Worm (Caenorhabditis elegans) whole organism, L4 larva: ENCODE results near the gene F58E2.2.

Experiments
- D1046.2 ChIP-seq: fragments of 200-800 bp; sonication (Bioruptor generic); IDR thresholded peaks from 2 replicates; pipeline ENCODE4 v1.3.6; 2022; ENCODE audit warnings: missing genetic modification characterization, missing compliant biosample characterization
- F26F4.8 ChIP-seq: fragments of 200-800 bp; sonication (Bioruptor generic); conservative IDR thresholded peaks from 2 replicates; pipeline ENCODE4 v1.3.6; 2022; ENCODE audit warnings: missing genetic modification characterization, missing compliant biosample characterization
- T20F7.1 ChIP-seq: fragments of 200-800 bp; sonication (Bioruptor generic); optimal IDR thresholded peaks from 2 replicates; lab custom pipeline; 2018; ENCODE audit warnings: mild to moderate bottlenecking, missing genetic modification characterization, missing compliant biosample characterization
- T26A8.4 ChIP-seq: fragments of 200-800 bp; sonication (Bioruptor generic); IDR thresholded peaks from 2 replicates; pipeline ENCODE4 v1.3.6; 2022; ENCODE audit warnings: missing genetic modification characterization, missing compliant biosample characterization
- ZK546.5 ChIP-seq, 2 experiments: sonication (generic microtip); optimal IDR thresholded peaks; 2 replicates each; lab custom pipeline; 2017; ENCODE audit warnings: missing biosample characterization in 2 of 2, missing genetic modification characterization in 2 of 2
- aha-1 ChIP-seq: fragments of 150-350 bp; peaks from one replicate; lab custom pipeline; 2014; ENCODE audit warnings: missing biosample characterization, missing genetic modification characterization
- ceh-20 ChIP-seq: fragments of 200-800 bp; sonication (Bioruptor generic); IDR thresholded peaks from 2 replicates; pipeline ENCODE4 v1.3.6; 2022; ENCODE audit warnings: missing genetic modification reagents, missing genetic modification characterization, missing compliant biosample characterization
- ceh-44 ChIP-seq: fragments of 200-800 bp; sonication (Bioruptor generic); IDR thresholded peaks from 2 replicates; pipeline ENCODE4 v1.3.6; 2022; ENCODE audit warnings: missing genetic modification reagents, missing genetic modification characterization, missing compliant biosample characterization
- ceh-82 ChIP-seq: sonication (generic microtip); optimal IDR thresholded peaks from 2 replicates; lab custom pipeline; 2017; ENCODE audit warnings: missing biosample characterization, missing genetic modification characterization
- ces-1 ChIP-seq: fragments of 150-350 bp; sonication (generic microtip); optimal IDR thresholded peaks from 4 replicates; lab custom pipeline; 2014; ENCODE audit warnings: missing biosample characterization, missing genetic modification reagents, missing genetic modification characterization
- daf-16 ChIP-seq, 3 experiments: sonication (generic microtip); optimal IDR thresholded peaks; 2 replicates each; lab custom pipeline; 2016 to 2017; ENCODE audit warnings: missing genetic modification characterization in 3 of 3, missing genetic modification reagents in 3 of 3, mild to moderate bottlenecking in 2 of 3, missing compliant biosample characterization in 2 of 3, missing biosample characterization in 1 of 3, moderate library complexity in 1 of 3
- daf-19 ChIP-seq: fragments of 200-800 bp; sonication (Bioruptor generic); conservative IDR thresholded peaks from 2 replicates; pipeline ENCODE4 v1.3.6; 2022; ENCODE audit warnings: missing genetic modification characterization, missing compliant biosample characterization
- daf-8 ChIP-seq: fragments of 200-800 bp; sonication (Bioruptor generic); IDR thresholded peaks from 2 replicates; pipeline ENCODE4 v1.3.6; 2022; ENCODE audit warnings: missing genetic modification characterization, missing compliant biosample characterization
- dmd-6 ChIP-seq: fragments of 200-800 bp; sonication (Bioruptor generic); IDR thresholded peaks from 2 replicates; pipeline ENCODE4 v1.3.6; 2022; ENCODE audit warnings: missing genetic modification reagents, missing genetic modification characterization, missing compliant biosample characterization
- dmd-8 ChIP-seq: fragments of 200-800 bp; sonication (Bioruptor generic); IDR thresholded peaks from 2 replicates; pipeline ENCODE4 v1.3.6; 2022; ENCODE audit warnings: missing genetic modification characterization, missing compliant biosample characterization
- dmd-9 ChIP-seq: fragments of 200-800 bp; sonication (Bioruptor generic); IDR thresholded peaks from 2 replicates; pipeline ENCODE4 v1.3.6; 2022; ENCODE audit warnings: missing genetic modification reagents, missing genetic modification characterization, missing compliant biosample characterization
- dve-1 ChIP-seq: sonication (generic microtip); optimal IDR thresholded peaks from 2 replicates; lab custom pipeline; 2017; ENCODE audit warnings: antibody characterized with exemption, mild to moderate bottlenecking, missing genetic modification characterization, missing compliant biosample characterization; ENCODE audit not compliant: insufficient read depth
- hlh-11 ChIP-seq: fragments of 200-800 bp; sonication (Bioruptor generic); optimal IDR thresholded peaks from 2 replicates; lab custom pipeline; 2018; ENCODE audit warnings: mild to moderate bottlenecking, missing genetic modification characterization, missing compliant biosample characterization
- hlh-30 ChIP-seq: sonication (generic microtip); optimal IDR thresholded peaks from 2 replicates; lab custom pipeline; 2017; ENCODE audit warnings: antibody characterized with exemption, mild to moderate bottlenecking, missing genetic modification characterization, missing compliant biosample characterization; ENCODE audit not compliant: insufficient read depth
- lin-1 ChIP-seq: fragments of 200-800 bp; sonication (Bioruptor generic); IDR thresholded peaks from 2 replicates; pipeline ENCODE4 v1.3.6; 2022; ENCODE audit warnings: missing genetic modification reagents, missing genetic modification characterization, missing compliant biosample characterization
- lin-38 ChIP-seq: fragments of 200-800 bp; sonication (Bioruptor generic); IDR thresholded peaks from 2 replicates; pipeline ENCODE4 v1.3.6; 2022; ENCODE audit warnings: missing genetic modification reagents, missing genetic modification characterization, missing compliant biosample characterization
- madf-5 ChIP-seq, 2 experiments: fragments of 200-800 bp; sonication (Bioruptor generic); IDR thresholded peaks; 2 replicates each; pipeline ENCODE4 v1.3.6; 2022; ENCODE audit warnings: missing compliant biosample characterization in 2 of 2, missing genetic modification characterization in 2 of 2
- mdt-29 ChIP-seq: fragments of 200-800 bp; sonication (Bioruptor generic); IDR thresholded peaks from 2 replicates; pipeline ENCODE4 v1.3.6; 2022; ENCODE audit warnings: missing genetic modification reagents, missing genetic modification characterization, missing compliant biosample characterization
- mes-2 ChIP-seq: sonication (generic microtip); optimal IDR thresholded peaks from 2 replicates; lab custom pipeline; 2016; ENCODE audit warnings: missing genotype, mild to moderate bottlenecking, missing genetic modification characterization, missing compliant biosample characterization; ENCODE audit not compliant: poor library complexity, severe bottlenecking
- mxl-3 ChIP-seq: fragments of 200-800 bp; sonication (Bioruptor generic); optimal IDR thresholded peaks from 2 replicates; lab custom pipeline; 2018; ENCODE audit warnings: mild to moderate bottlenecking, missing genetic modification characterization, missing compliant biosample characterization
- nhr-102 ChIP-seq: sonication (generic microtip); optimal IDR thresholded peaks from 2 replicates; lab custom pipeline; 2016; ENCODE audit warnings: mild to moderate bottlenecking, missing genetic modification characterization, moderate library complexity, missing compliant biosample characterization
- nhr-11 ChIP-seq: fragments of 150-350 bp; optimal IDR thresholded peaks from 2 replicates; lab custom pipeline; 2014; ENCODE audit warnings: missing biosample characterization, missing genetic modification characterization
- nhr-237 ChIP-seq: sonication (generic microtip); optimal IDR thresholded peaks from 2 replicates; lab custom pipeline; 2017; ENCODE audit warnings: missing biosample characterization, missing genetic modification characterization
- nhr-42 ChIP-seq: fragments of 200-800 bp; sonication (Bioruptor generic); IDR thresholded peaks from 2 replicates; pipeline ENCODE4 v1.3.6; 2022; ENCODE audit warnings: missing genetic modification characterization, missing compliant biosample characterization
- nhr-48 ChIP-seq: sonication (generic microtip); optimal IDR thresholded peaks from 2 replicates; lab custom pipeline; 2016; ENCODE audit warnings: mild to moderate bottlenecking, missing genetic modification characterization, missing compliant biosample characterization
- php-3 ChIP-seq: fragments of 200-800 bp; sonication (Bioruptor generic); IDR thresholded peaks from 2 replicates; pipeline ENCODE4 v1.3.6; 2022; ENCODE audit warnings: missing genetic modification reagents, missing genetic modification characterization, missing compliant biosample characterization
- rbr-2 ChIP-seq: sonication (generic microtip); optimal IDR thresholded peaks from 2 replicates; lab custom pipeline; 2016; ENCODE audit warnings: missing genotype, missing genetic modification characterization, missing compliant biosample characterization
- saeg-2 ChIP-seq: fragments of 200-800 bp; sonication (Bioruptor generic); IDR thresholded peaks from 2 replicates; pipeline ENCODE4 v1.3.6; 2022; ENCODE audit warnings: missing genetic modification reagents, missing genetic modification characterization, missing compliant biosample characterization
- set-16 ChIP-seq: fragments of 200-800 bp; sonication (Bioruptor generic); IDR thresholded peaks from 2 replicates; pipeline ENCODE4 v1.3.6; 2022; ENCODE audit warnings: missing genetic modification reagents, missing genetic modification characterization, missing compliant biosample characterization
- snpc-1.2 ChIP-seq: fragments of 200-800 bp; sonication (Bioruptor generic); IDR thresholded peaks from 2 replicates; pipeline ENCODE4 v1.3.6; 2022; ENCODE audit warnings: missing genetic modification reagents, missing genetic modification characterization, missing compliant biosample characterization
- snpc-4 ChIP-seq: fragments of 150-350 bp; optimal IDR thresholded peaks from 2 replicates; lab custom pipeline; 2014; ENCODE audit warnings: missing biosample characterization, missing genetic modification characterization
- tag-97 ChIP-seq: fragments of 200-800 bp; sonication (Bioruptor generic); IDR thresholded peaks from 2 replicates; pipeline ENCODE4 v1.3.6; 2022; ENCODE audit warnings: missing genetic modification characterization, missing compliant biosample characterization
- tra-1 ChIP-seq: fragments of 200-800 bp; sonication (Bioruptor generic); IDR thresholded peaks from 2 replicates; pipeline ENCODE4 v1.3.6; 2022; ENCODE audit warnings: missing genetic modification reagents, missing genetic modification characterization, missing compliant biosample characterization
- unc-130 ChIP-seq: sonication (generic microtip); optimal IDR thresholded peaks from 2 replicates; lab custom pipeline; 2016; ENCODE audit warnings: missing genetic modification reagents, missing genetic modification characterization, missing compliant biosample characterization
- vab-7 ChIP-seq: fragments of 200-800 bp; sonication (Bioruptor generic); IDR thresholded peaks from 2 replicates; pipeline ENCODE4 v1.3.6; 2022; ENCODE audit warnings: missing genetic modification reagents, missing genetic modification characterization, missing compliant biosample characterization
- zfp-3 ChIP-seq: fragments of 200-800 bp; sonication (Bioruptor generic); conservative IDR thresholded peaks from 2 replicates; pipeline ENCODE4 v1.3.6; 2022; ENCODE audit warnings: missing genetic modification reagents, missing genetic modification characterization, missing compliant biosample characterization
- zip-11 ChIP-seq: fragments of 200-800 bp; sonication (Bioruptor generic); IDR thresholded peaks from 2 replicates; pipeline ENCODE4 v1.3.6; 2022; ENCODE audit warnings: missing genetic modification characterization, missing compliant biosample characterization
- ztf-11 ChIP-seq: fragments of 150-350 bp; optimal IDR thresholded peaks from 2 replicates; lab custom pipeline; 2014; ENCODE audit warnings: missing biosample characterization, missing genetic modification characterization

Gene F58E2.2

ce11 chrIV:3505940-3506339, 36.1 kb downstream of the F58E2.2 start (continued):
- TF ChIP-seq T26A8.4 (no peak), mxl-3 (GFP tag; lab: Kevin White, UChicago) (peak; percentile 42), dmd-9 (GFP tag; lab: Robert Waterston, UW) (no peak), nhr-42 (GFP tag; lab: Robert Waterston, UW) (no peak), D1046.2 (GFP tag; lab: Robert Waterston, UW) (no peak), mdt-29 (GFP tag; lab: Robert Waterston, UW) (no peak), ceh-82 (tag; lab: Kevin White, UChicago) (no peak), zfp-3 (GFP tag; lab: Robert Waterston, UW) (no peak), snpc-4 (no peak), ceh-20 (GFP tag; lab: Robert Waterston, UW) (no peak), saeg-2 (GFP tag; lab: Robert Waterston, UW) (no peak), dmd-8 (GFP tag; lab: Robert Waterston, UW) (no peak), nhr-11 (no peak), php-3 (GFP tag; lab: Robert Waterston, UW) (no peak), snpc-1.2 (GFP tag; lab: Robert Waterston, UW) (no peak), aha-1 (tag; lab: Kevin White, UChicago) (no peak), dve-1 (tag; lab: Kevin White, UChicago) (peak; percentile 2), vab-7 (no peak), mes-2 (tag; lab: Kevin White, UChicago) (peak; percentile 67), F26F4.8 (GFP tag; lab: Robert Waterston, UW) (no peak), rbr-2 (tag; lab: Kevin White, UChicago) (no peak), tra-1 (GFP tag; lab: Robert Waterston, UW) (no peak), lin-38 (GFP tag; lab: Robert Waterston, UW) (peak; percentile 29; the same call in 1 of the 2 replicates)

ce11 chrIV:3509477-3510063, 39.7 kb downstream of the F58E2.2 start, which contains the start of gene ced-10:
TSS of gene ced-10 (minus strand) at chrIV:3509527.
- TF ChIP-seq ces-1 (no peak), set-16 (GFP tag; lab: Robert Waterston, UW) (no peak), dmd-6 (GFP tag; lab: Robert Waterston, UW) (no peak), tag-97 (GFP tag; lab: Robert Waterston, UW) (no peak), ztf-11 (tag; lab: Kevin White, UChicago) (no peak), lin-1 (GFP tag; lab: Robert Waterston, UW) (no peak), T20F7.1 (no peak)

DNA sequence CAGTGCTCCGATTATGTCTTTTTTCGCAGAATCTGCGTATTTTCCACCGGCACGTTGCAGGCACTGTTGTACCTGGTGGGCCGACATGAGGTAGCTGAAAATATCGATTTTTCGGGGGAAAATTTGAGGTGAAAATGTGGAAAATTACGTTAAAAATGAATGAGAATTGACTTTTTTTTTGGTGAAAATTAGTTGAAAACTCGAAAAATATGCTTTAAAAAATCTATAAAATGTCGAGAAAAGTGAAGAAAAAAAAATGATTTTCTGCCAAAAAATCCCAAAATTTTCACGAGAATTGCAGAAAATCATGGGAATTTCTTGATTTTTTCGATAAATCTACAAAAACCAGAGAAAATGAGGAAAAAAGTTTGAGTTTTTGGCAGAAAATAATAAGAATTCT, 44.6 kb downstream of the F58E2.2 start, which contains the start of gene tsg-101:
Gene tsg-101, minus strand, starts transcription at position 101 of the 400 bp plus-strand sequence.
- no peak for TF ChIP-seq T20F7.1
- no peak for TF ChIP-seq daf-19 (GFP tag; lab: Robert Waterston, UW)
- TF ChIP-seq unc-130 = no peak
- no peak for TF ChIP-seq T26A8.4
- no peak for TF ChIP-seq vab-7
- peak; percentile 48 for TF ChIP-seq aha-1 (tag; lab: Kevin White, UChicago)
- TF ChIP-seq daf-16 (GFP tag; optimal IDR thresholded peaks at IDR 0.05; lab: Kevin White, UChicago) = no peak
- no peak for TF ChIP-seq daf-16 (tag; optimal IDR thresholded peaks at IDR 0.05; lab: Kevin White, UChicago)
- no peak for TF ChIP-seq snpc-4

DNA sequence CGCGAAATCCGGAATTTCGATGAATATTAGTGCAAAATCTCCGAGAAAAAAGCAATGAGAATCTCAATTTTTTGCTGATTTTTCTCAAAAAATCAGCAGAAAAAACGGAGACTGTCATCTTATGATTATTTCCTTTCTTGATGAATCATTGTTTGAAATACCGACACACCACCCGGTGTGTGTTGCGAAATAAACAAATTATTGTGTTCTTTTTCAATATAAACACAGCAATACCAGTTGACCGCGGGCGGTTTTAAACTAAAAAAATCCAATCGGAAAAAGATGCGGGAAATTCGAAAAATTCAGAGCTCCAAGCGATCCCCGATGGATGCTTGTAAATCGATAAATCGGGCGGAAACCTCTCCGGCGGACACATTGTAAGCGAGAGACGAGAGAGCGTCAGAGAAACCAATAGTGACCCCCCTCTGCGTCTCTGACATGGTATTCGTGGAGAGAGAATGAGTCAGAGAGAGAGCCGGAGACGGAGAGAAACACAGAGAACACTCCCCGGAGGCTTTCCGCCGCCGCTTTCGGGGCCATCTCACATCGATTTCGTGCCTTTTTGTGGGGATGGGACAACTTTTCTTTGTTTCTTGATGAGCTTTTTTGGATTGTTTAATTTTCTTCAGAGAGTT, 45.7 kb downstream of the F58E2.2 start:
- TF ChIP-seq nhr-102 (tag; lab: Kevin White, UChicago) (no peak), madf-5 (GFP tag; IDR thresholded peaks at IDR 0.05; lab: Robert Waterston, UW) (no peak), hlh-11 (peak; percentile 51), dmd-6 (GFP tag; lab: Robert Waterston, UW) (peak; percentile 36; the same call in 1 of the 2 replicates), hlh-30 (tag; lab: Kevin White, UChicago) (peak; percentile 60), T26A8.4 (0 out of 2 replicates have a peak, but pooled peaks have one; percentile 12), saeg-2 (GFP tag; lab: Robert Waterston, UW) (no peak), zip-11 (GFP tag; lab: Robert Waterston, UW) (no peak), rbr-2 (tag; lab: Kevin White, UChicago) (peak; percentile 63), mes-2 (tag; lab: Kevin White, UChicago) (peak; percentile 68), ceh-44 (GFP tag; lab: Robert Waterston, UW) (0 out of 2 replicates have a peak, but pooled peaks have one; percentile 6), nhr-48 (tag; lab: Kevin White, UChicago) (no peak), ZK546.5 (tag; optimal IDR thresholded peaks at IDR 0.05; lab: Kevin White, UChicago) (no peak), nhr-237 (tag; lab: Kevin White, UChicago) (no peak), daf-8 (no peak), tra-1 (GFP tag; lab: Robert Waterston, UW) (no peak)
